Fruit fly (Drosophila melanogaster) Kc167 (cell line): ENCODE data around the gene CG31347.

Source experiments
- Myc ChIP-seq: fragments of >200 bp; optimal IDR thresholded peaks from 2 replicates; lab custom pipeline; 2017; ENCODE audit warnings: missing external identifiers
- Sin3A ChIP-seq: fragments of >200 bp; optimal IDR thresholded peaks from 2 replicates; lab custom pipeline; 2018; ENCODE audit warnings: missing external identifiers
- insv ChIP-seq: fragments of >200 bp; optimal IDR thresholded peaks from 3 replicates; lab custom pipeline; 2018; ENCODE audit warnings: missing external identifiers
- psq ChIP-seq: fragments of >200 bp; optimal IDR thresholded peaks from 2 replicates; lab custom pipeline; 2017; ENCODE audit warnings: missing external identifiers
- ttk ChIP-seq: sonication (Bioruptor generic); optimal IDR thresholded peaks from 2 replicates; lab custom pipeline; 2017; ENCODE audit warnings: missing external identifiers

dm6 chr3R:12722392-12722914, 30.1 kb upstream of the CG31347 start, which contains the start of gene Men:
- TF ChIP-seq psq (lab: Kevin White, UChicago) (no peak), Sin3A (lab: Kevin White, UChicago) (no peak), ttk (no peak), insv (lab: Kevin White, UChicago) (no peak), Myc (no peak)
